Fruit fly (Drosophila melanogaster) whole organism, embryonic: ENCODE data around the gene CG4461.

Experiments used
- Atf-2 ChIP-seq: fragments of 200-800 bp; sonication (Bioruptor generic); optimal IDR thresholded peaks from 2 replicates; lab custom pipeline; 2016; ENCODE audit warnings: missing biosample characterization, missing genetic modification characterization
- CG10267 ChIP-seq: fragments of 200-800 bp; sonication (Bioruptor generic); optimal IDR thresholded peaks from 2 replicates; lab custom pipeline; 2018; ENCODE audit warnings: missing biosample characterization, mild to moderate bottlenecking, missing genetic modification characterization, moderate library complexity
- CG10979 ChIP-seq: fragments of 200-800 bp; sonication (Bioruptor generic); optimal IDR thresholded peaks from 2 replicates; lab custom pipeline; 2018; ENCODE audit warnings: missing biosample characterization, mild to moderate bottlenecking, missing genetic modification characterization, moderate library complexity
- CG11695 ChIP-seq: fragments of 200-800 bp; sonication (Bioruptor generic); IDR thresholded peaks from 3 replicates; pipeline ENCODE4 v1.3.6; 2022; ENCODE audit warnings: missing biosample characterization, missing genetic modification characterization
- CG12299 ChIP-seq: fragments of 200-800 bp; sonication (Bioruptor generic); optimal IDR thresholded peaks from 2 replicates; lab custom pipeline; 2018; ENCODE audit warnings: missing biosample characterization, mild to moderate bottlenecking, missing genetic modification characterization
- CG15479 ChIP-seq: fragments of 200-800 bp; sonication (Bioruptor generic); optimal IDR thresholded peaks from 3 replicates; lab custom pipeline; 2019; ENCODE audit warnings: missing biosample characterization, mild to moderate bottlenecking, missing genetic modification characterization, moderate library complexity
- CG34376 ChIP-seq: fragments of 200-800 bp; sonication (Bioruptor generic); optimal IDR thresholded peaks from 2 replicates; lab custom pipeline; 2018; ENCODE audit warnings: missing biosample characterization, mild to moderate bottlenecking, missing genetic modification characterization
- CG9609 ChIP-seq: fragments of 200-800 bp; sonication (Bioruptor generic); optimal IDR thresholded peaks from 3 replicates; lab custom pipeline; 2016; ENCODE audit warnings: missing biosample characterization, missing genetic modification characterization
- CG9817 ChIP-seq: fragments of 200-800 bp; sonication (Bioruptor generic); optimal IDR thresholded peaks from 2 replicates; lab custom pipeline; 2018; ENCODE audit warnings: missing biosample characterization, mild to moderate bottlenecking, missing genetic modification characterization, moderate library complexity
- GATAe ChIP-seq: fragments of 200-800 bp; sonication (Bioruptor generic); conservative IDR thresholded peaks from 2 replicates; pipeline ENCODE4 v1.3.6; 2022; ENCODE audit warnings: missing biosample characterization, missing genetic modification characterization
- Hmr ChIP-seq: fragments of 200-800 bp; sonication (Bioruptor generic); optimal IDR thresholded peaks from 3 replicates; lab custom pipeline; 2017; ENCODE audit warnings: mild to moderate bottlenecking, missing biosample characterization, missing genetic modification reagents, missing genetic modification characterization
- Pdp1 ChIP-seq, 2 experiments: fragments of 200-800 bp; sonication (Bioruptor generic); optimal IDR thresholded peaks; 3 replicates each; lab custom pipeline; 2016; ENCODE audit warnings: missing biosample characterization in 2 of 2, missing genetic modification characterization in 2 of 2, mild to moderate bottlenecking in 1 of 2, moderate library complexity in 1 of 2
- Scr ChIP-seq: fragments of 200-800 bp; sonication (Bioruptor generic); IDR thresholded peaks from 2 replicates; pipeline ENCODE4 v1.3.6; 2022; ENCODE audit warnings: missing biosample characterization, missing genetic modification characterization; ENCODE audit not compliant: partially characterized antibody
- Sry-β ChIP-seq: fragments of 200-800 bp; sonication (Bioruptor generic); optimal IDR thresholded peaks from 2 replicates; lab custom pipeline; 2018; ENCODE audit warnings: missing biosample characterization, mild to moderate bottlenecking, missing genetic modification characterization, moderate library complexity
- ac ChIP-seq: fragments of 200-800 bp; sonication (Bioruptor generic); optimal IDR thresholded peaks from 3 replicates; lab custom pipeline; 2017; ENCODE audit warnings: missing biosample characterization, mild to moderate bottlenecking, missing genetic modification characterization
- br ChIP-seq: fragments of >200 bp; optimal IDR thresholded peaks from 2 replicates; lab custom pipeline; 2017
- cad ChIP-seq: fragments of >200 bp; optimal IDR thresholded peaks from 2 replicates; lab custom pipeline; 2017; ENCODE audit warnings: missing biosample characterization, missing genetic modification characterization
- crp ChIP-seq, 2 experiments: fragments of 200-800 bp; sonication (Bioruptor generic); optimal IDR thresholded peaks; 2 replicates in 1 of 2; 3 replicates in 1 of 2; lab custom pipeline; 2017; ENCODE audit warnings: missing biosample characterization in 2 of 2, missing genetic modification characterization in 2 of 2, mild to moderate bottlenecking in 1 of 2, moderate library complexity in 1 of 2
- danr ChIP-seq: fragments of 200-800 bp; sonication (Bioruptor generic); IDR thresholded peaks from 2 replicates; pipeline ENCODE4 v1.3.6; 2022; ENCODE audit warnings: missing biosample characterization, missing genetic modification characterization
- ftz-f1 ChIP-seq: fragments of 200-800 bp; sonication (Bioruptor generic); optimal IDR thresholded peaks from 2 replicates; lab custom pipeline; 2016; ENCODE audit warnings: missing biosample characterization, missing genetic modification characterization
- grau ChIP-seq: fragments of 200-800 bp; optimal IDR thresholded peaks from 3 replicates; lab custom pipeline; 2019; ENCODE audit warnings: missing biosample characterization, mild to moderate bottlenecking, missing genetic modification characterization, moderate library complexity
- hth ChIP-seq: fragments of >200 bp; optimal IDR thresholded peaks from 2 replicates; lab custom pipeline; 2017; ENCODE audit warnings: inconsistent platforms
- kah ChIP-seq: fragments of 200-800 bp; sonication (Bioruptor generic); optimal IDR thresholded peaks from 2 replicates; lab custom pipeline; 2018; ENCODE audit warnings: missing biosample characterization, mild to moderate bottlenecking, missing genetic modification characterization
- kni ChIP-seq: fragments of 200-800 bp; sonication (Bioruptor generic); optimal IDR thresholded peaks from 3 replicates; lab custom pipeline; 2017; ENCODE audit warnings: mild to moderate bottlenecking, missing biosample characterization, missing genetic modification reagents, missing genetic modification characterization
- luna ChIP-seq: fragments of 200-800 bp; sonication (Bioruptor generic); optimal IDR thresholded peaks from 2 replicates; lab custom pipeline; 2016; ENCODE audit warnings: missing biosample characterization, missing genetic modification characterization
- p53 ChIP-seq: fragments of 200-800 bp; sonication (Bioruptor generic); optimal IDR thresholded peaks from 2 replicates; lab custom pipeline; 2016; ENCODE audit warnings: missing biosample characterization, missing genetic modification characterization
- sisA ChIP-seq: fragments of 200-800 bp; sonication (Bioruptor generic); IDR thresholded peaks from 2 replicates; pipeline ENCODE4 v1.3.6; 2022; ENCODE audit warnings: missing biosample characterization, missing genetic modification characterization
- so ChIP-seq: fragments of 200-800 bp; sonication (Bioruptor generic); IDR thresholded peaks from 3 replicates; pipeline ENCODE4 v1.3.6; 2022; ENCODE audit warnings: missing biosample characterization, missing genetic modification characterization
- tin ChIP-seq: fragments of 200-800 bp; sonication (Bioruptor generic); optimal IDR thresholded peaks from 3 replicates; lab custom pipeline; 2016; ENCODE audit warnings: missing biosample characterization, missing genetic modification characterization
- tll ChIP-seq, 2 experiments: fragments of 200-800 bp in 1 of 2; fragments of >200 bp in 1 of 2; sonication (Bioruptor generic) in 1 of 2; optimal IDR thresholded peaks; 2 replicates each; lab custom pipeline; 2017 to 2019; ENCODE audit warnings: missing biosample characterization in 2 of 2, missing genetic modification characterization in 2 of 2, mild to moderate bottlenecking in 1 of 2, moderate library complexity in 1 of 2
- usp ChIP-seq: fragments of >200 bp; optimal IDR thresholded peaks from 2 replicates; lab custom pipeline; 2017; ENCODE audit warnings: missing biosample characterization, missing genetic modification characterization
- vnd ChIP-seq: fragments of 200-800 bp; sonication (Bioruptor generic); IDR thresholded peaks from 3 replicates; pipeline ENCODE4 v1.3.6; 2022; ENCODE audit warnings: missing biosample characterization, missing genetic modification characterization; ENCODE audit not compliant: partially characterized antibody

Gene CG4461

dm6 chr3L:9420054-9420818, 45.0 kb downstream of the CG4461 start (continued):
- TF ChIP-seq Atf-2 (no peak), CG10267 (tag; lab: Kevin White, UChicago) (peak; percentile 4), ftz-f1 (GFP tag; lab: Kevin White, UChicago) (no peak), danr (GFP tag; lab: Robert Waterston, UW) (no peak), CG12299 (tag; lab: Kevin White, UChicago) (no peak), CG11695 (GFP tag; lab: Robert Waterston, UW) (peak; percentile 74; the same call in 2 of the 3 replicates), GATAe (no peak), vnd (GFP tag; lab: Robert Waterston, UW) (no peak), CG9609 (GFP tag; lab: Kevin White, UChicago) (no peak), usp (GFP tag; lab: Kevin White, UChicago) (no peak), CG34376 (GFP tag; lab: Kevin White, UChicago) (no peak), CG9817 (tag; lab: Kevin White, UChicago) (peak; percentile 15), Hmr (peak; percentile 9), crp (GFP tag; optimal IDR thresholded peaks at IDR 0.05; lab: Kevin White, UChicago) (no peak), so (GFP tag; lab: Robert Waterston, UW) (peak; percentile 68; the same call in 1 of the 3 replicates), kni (no peak), Scr (GFP tag; lab: Robert Waterston, UW) (no peak), kah (no peak), tin (GFP tag; lab: Kevin White, UChicago) (no peak), br (lab: Kevin White, UChicago) (no peak), luna (GFP tag; lab: Kevin White, UChicago) (no peak), hth (lab: Kevin White, UChicago) (no peak)

dm6 chr3L:9420819-9421130, 45.5 kb downstream of the CG4461 start:
- TF ChIP-seq Pdp1 (GFP tag; optimal IDR thresholded peaks at IDR 0.05; lab: Kevin White, UChicago), result peak in 1 of 2 experiments; percentile 52
- TF ChIP-seq CG10979 (tag; lab: Kevin White, UChicago), result no peak
- no peak for TF ChIP-seq p53 (GFP tag; lab: Kevin White, UChicago)
- TF ChIP-seq grau (tag; lab: Kevin White, UChicago), result peak; percentile 39

dm6 chr3L:9421621-9422020, 46.4 kb downstream of the CG4461 start:
- TF ChIP-seq tll (GFP tag; optimal IDR thresholded peaks at IDR 0.05; lab: Kevin White, UChicago), result peak in 1 of 2 experiments; percentile 20
- peak; percentile 77 for TF ChIP-seq ac (GFP tag; lab: Kevin White, UChicago)
- peak; percentile 98 for TF ChIP-seq p53 (GFP tag; lab: Kevin White, UChicago)
- no peak for TF ChIP-seq sisA (GFP tag; lab: Robert Waterston, UW)

- peak; percentile 13 for TF ChIP-seq cad
- no peak for TF ChIP-seq Sry-β
- TF ChIP-seq CG15479, result peak; percentile 59
- TF ChIP-seq, all 482 proteins: peak for 2
Measured at dm6 chr3L:9422135-9422534, 46.9 kb downstream of the CG4461 start.
